Worm (Caenorhabditis elegans) whole organism, young adult: ENCODE results near the gene F32D8.14.

Source experiments
- B0336.3 ChIP-seq: fragments of 200-800 bp; sonication (Bioruptor generic); IDR thresholded peaks from 2 replicates; pipeline ENCODE4 v1.3.6; 2022; ENCODE audit warnings: missing genetic modification characterization, missing compliant biosample characterization
- C06A6.2 ChIP-seq: fragments of 200-800 bp; sonication (Bioruptor generic); conservative IDR thresholded peaks from 2 replicates; pipeline ENCODE4 v1.3.6; 2022; ENCODE audit warnings: missing genetic modification characterization, missing compliant biosample characterization
- F22D6.2 ChIP-seq: sonication (generic microtip); optimal IDR thresholded peaks from 2 replicates; lab custom pipeline; 2016; ENCODE audit warnings: mild to moderate bottlenecking, missing genetic modification characterization, missing compliant biosample characterization
- F39B2.1 ChIP-seq: fragments of 200-800 bp; sonication (Bioruptor generic); IDR thresholded peaks from 2 replicates; pipeline ENCODE4 v1.3.6; 2022; ENCODE audit warnings: missing genetic modification reagents, missing genetic modification characterization, missing compliant biosample characterization
- F57A8.1 ChIP-seq: fragments of 200-800 bp; sonication (Bioruptor generic); optimal IDR thresholded peaks from 2 replicates; lab custom pipeline; 2018; ENCODE audit warnings: mild to moderate bottlenecking, missing genetic modification characterization, moderate library complexity, missing compliant biosample characterization
- F57C9.4 ChIP-seq: sonication (generic microtip); optimal IDR thresholded peaks from 2 replicates; lab custom pipeline; 2017; ENCODE audit warnings: mild to moderate bottlenecking, missing genetic modification characterization, missing compliant biosample characterization
- T07F8.4 ChIP-seq: sonication (generic microtip); optimal IDR thresholded peaks from 2 replicates; lab custom pipeline; 2016; ENCODE audit warnings: mild to moderate bottlenecking, missing genetic modification characterization, moderate library complexity, missing compliant biosample characterization
- T26A5.8 ChIP-seq: sonication (generic microtip); optimal IDR thresholded peaks from 2 replicates; lab custom pipeline; 2016; ENCODE audit warnings: missing genetic modification characterization, missing compliant biosample characterization
- Y53G8AR.9 ChIP-seq: fragments of 200-800 bp; sonication (Bioruptor generic); conservative IDR thresholded peaks from 2 replicates; pipeline ENCODE4 v1.3.6; 2022; ENCODE audit warnings: missing genetic modification reagents, missing genetic modification characterization, missing compliant biosample characterization
- Y56A3A.18 ChIP-seq: fragments of 200-800 bp; sonication (Bioruptor generic); IDR thresholded peaks from 2 replicates; pipeline ENCODE4 v1.3.6; 2022; ENCODE audit warnings: missing genetic modification reagents, missing genetic modification characterization, missing compliant biosample characterization
- ZK185.1 ChIP-seq: sonication (generic microtip); optimal IDR thresholded peaks from 2 replicates; lab custom pipeline; 2016; ENCODE audit warnings: mild to moderate bottlenecking, missing genetic modification characterization, missing compliant biosample characterization; ENCODE audit not compliant: poor library complexity, severe bottlenecking
- akir-1 ChIP-seq: fragments of 200-800 bp; sonication (Bioruptor generic); optimal IDR thresholded peaks from 2 replicates; lab custom pipeline; 2018; ENCODE audit warnings: mild to moderate bottlenecking, missing genetic modification characterization, moderate library complexity, missing compliant biosample characterization
- ama-1 ChIP-seq, 3 experiments: fragments of 150-350 bp in 1 of 3; sonication (generic microtip) in 2 of 3; optimal IDR thresholded peaks; 2 replicates each; lab custom pipeline; 2014 to 2018; ENCODE audit warnings: missing biosample characterization in 2 of 3, missing genetic modification characterization in 2 of 3, missing genetic modification reagents in 2 of 3
- ccch-3 ChIP-seq: fragments of 200-800 bp; sonication (Bioruptor generic); optimal IDR thresholded peaks from 2 replicates; lab custom pipeline; 2018; ENCODE audit warnings: mild to moderate bottlenecking, missing genetic modification characterization, missing compliant biosample characterization
- cebp-1 ChIP-seq, 2 experiments: fragments of 200-800 bp in 1 of 2; sonication (Bioruptor generic) in 1 of 2; sonication (generic microtip) in 1 of 2; IDR thresholded peaks in 1 of 2; optimal IDR thresholded peaks in 1 of 2; 2 replicates each; pipeline versions ENCODE4 v1.3.6 to Lab custom; 2017 to 2022; ENCODE audit warnings: missing compliant biosample characterization in 2 of 2, missing genetic modification characterization in 2 of 2, mild to moderate bottlenecking in 1 of 2, missing genetic modification reagents in 1 of 2, moderate library complexity in 1 of 2
- cebp-2 ChIP-seq: fragments of 200-800 bp; sonication (Bioruptor generic); IDR thresholded peaks from 2 replicates; pipeline ENCODE4 v1.3.6; 2022; ENCODE audit warnings: missing genetic modification characterization, missing compliant biosample characterization
- ceh-27 ChIP-seq: fragments of 200-800 bp; sonication (Bioruptor generic); optimal IDR thresholded peaks from 2 replicates; lab custom pipeline; 2018; ENCODE audit warnings: mild to moderate bottlenecking, missing genetic modification characterization, moderate library complexity, missing compliant biosample characterization
- ceh-40 ChIP-seq: fragments of 200-800 bp; sonication (Bioruptor generic); IDR thresholded peaks from 2 replicates; pipeline ENCODE4 v1.3.6; 2022; ENCODE audit warnings: missing genetic modification characterization, missing compliant biosample characterization
- ceh-58 ChIP-seq: fragments of 200-800 bp; sonication (Bioruptor generic); IDR thresholded peaks from 2 replicates; pipeline ENCODE4 v1.3.6; 2022; ENCODE audit warnings: missing genetic modification characterization, missing compliant biosample characterization
- ceh-79 ChIP-seq: sonication (generic microtip); optimal IDR thresholded peaks from 2 replicates; lab custom pipeline; 2017; ENCODE audit warnings: mild to moderate bottlenecking, missing genetic modification characterization, missing compliant biosample characterization
- chd-7 ChIP-seq: sonication (generic microtip); optimal IDR thresholded peaks from 2 replicates; lab custom pipeline; 2016; ENCODE audit warnings: mild to moderate bottlenecking, missing genetic modification characterization, moderate library complexity, missing compliant biosample characterization
- ets-4 ChIP-seq: fragments of 200-800 bp; sonication (Bioruptor generic); optimal IDR thresholded peaks from 2 replicates; lab custom pipeline; 2018; ENCODE audit warnings: mild to moderate bottlenecking, missing genetic modification characterization, missing compliant biosample characterization
- fkh-3 ChIP-seq: sonication (generic microtip); optimal IDR thresholded peaks from 2 replicates; lab custom pipeline; 2016; ENCODE audit warnings: mild to moderate bottlenecking, missing genetic modification characterization, missing compliant biosample characterization
- hrde-1 ChIP-seq: sonication (generic microtip); optimal IDR thresholded peaks from 2 replicates; lab custom pipeline; 2016; ENCODE audit warnings: missing genetic modification characterization, mild to moderate bottlenecking, missing compliant biosample characterization, moderate library complexity, missing genotype, missing genetic modification reagents, borderline replicate concordance
- lag-1 ChIP-seq: fragments of 200-800 bp; sonication (Bioruptor generic); IDR thresholded peaks from 2 replicates; pipeline ENCODE4 v1.3.6; 2022; ENCODE audit warnings: missing genetic modification reagents, missing genetic modification characterization, missing compliant biosample characterization
- let-526 ChIP-seq: fragments of 200-800 bp; sonication (Bioruptor generic); IDR thresholded peaks from 2 replicates; pipeline ENCODE4 v1.3.6; 2022; ENCODE audit warnings: missing genetic modification reagents, missing genetic modification characterization, missing compliant biosample characterization
- let-607 ChIP-seq, 2 experiments: fragments of 200-800 bp in 1 of 2; sonication (Bioruptor generic) in 1 of 2; sonication (generic microtip) in 1 of 2; optimal IDR thresholded peaks; 2 replicates each; lab custom pipeline; 2016 to 2018; ENCODE audit warnings: mild to moderate bottlenecking in 2 of 2, missing compliant biosample characterization in 2 of 2, missing genetic modification characterization in 2 of 2, moderate library complexity in 2 of 2, missing genotype in 1 of 2
- lin-35 ChIP-seq, 3 experiments: fragments of 150-350 bp in 2 of 3; sonication (generic microtip) in 1 of 3; optimal IDR thresholded peaks; 2 replicates each; lab custom pipeline; 2014 to 2018; ENCODE audit warnings: missing biosample characterization in 3 of 3, missing genetic modification characterization in 3 of 3, missing genetic modification reagents in 3 of 3
- lin-54 ChIP-seq: fragments of 200-800 bp; sonication (Bioruptor generic); optimal IDR thresholded peaks from 2 replicates; lab custom pipeline; 2018; ENCODE audit warnings: mild to moderate bottlenecking, missing genetic modification characterization, missing compliant biosample characterization
- lsl-1 ChIP-seq: fragments of 200-800 bp; sonication (Bioruptor generic); optimal IDR thresholded peaks from 2 replicates; lab custom pipeline; 2018; ENCODE audit warnings: mild to moderate bottlenecking, missing genetic modification characterization, moderate library complexity, missing compliant biosample characterization
- madf-10 ChIP-seq: sonication (generic microtip); optimal IDR thresholded peaks from 2 replicates; lab custom pipeline; 2016; ENCODE audit warnings: mild to moderate bottlenecking, missing genetic modification characterization, missing compliant biosample characterization
- madf-3 ChIP-seq: fragments of 200-800 bp; sonication (Bioruptor generic); IDR thresholded peaks from 2 replicates; pipeline ENCODE4 v1.3.6; 2022; ENCODE audit warnings: missing genetic modification reagents, missing genetic modification characterization, missing compliant biosample characterization
- madf-6 ChIP-seq: fragments of 200-800 bp; sonication (Bioruptor generic); IDR thresholded peaks from 2 replicates; pipeline ENCODE4 v1.3.6; 2022; ENCODE audit warnings: missing genetic modification reagents, missing genetic modification characterization, missing compliant biosample characterization
- mel-28 ChIP-seq: sonication (generic microtip); optimal IDR thresholded peaks from 2 replicates; lab custom pipeline; 2016; ENCODE audit warnings: borderline replicate concordance, mild to moderate bottlenecking, missing genetic modification characterization, missing compliant biosample characterization
- nhr-80 ChIP-seq: sonication (generic microtip); optimal IDR thresholded peaks from 2 replicates; lab custom pipeline; 2016; ENCODE audit warnings: missing genetic modification characterization, missing compliant biosample characterization
- nhr-90 ChIP-seq: sonication (generic microtip); optimal IDR thresholded peaks from 2 replicates; lab custom pipeline; 2016; ENCODE audit warnings: missing genotype, mild to moderate bottlenecking, missing genetic modification characterization, missing compliant biosample characterization
- sdz-38 ChIP-seq: sonication (generic microtip); optimal IDR thresholded peaks from 2 replicates; lab custom pipeline; 2016; ENCODE audit warnings: missing genotype, missing genetic modification characterization, missing compliant biosample characterization
- somi-1 ChIP-seq: fragments of 200-800 bp; sonication (Bioruptor generic); optimal IDR thresholded peaks from 2 replicates; lab custom pipeline; 2018; ENCODE audit warnings: mild to moderate bottlenecking, missing genetic modification characterization, missing compliant biosample characterization
- tbp1 ChIP-seq: fragments of 200-800 bp; sonication (Bioruptor generic); optimal IDR thresholded peaks from 2 replicates; lab custom pipeline; 2018; ENCODE audit warnings: mild to moderate bottlenecking, missing genetic modification characterization, missing compliant biosample characterization
- tlf-1 ChIP-seq: fragments of 200-800 bp; sonication (Bioruptor generic); optimal IDR thresholded peaks from 2 replicates; lab custom pipeline; 2018; ENCODE audit warnings: mild to moderate bottlenecking, missing genetic modification characterization, missing compliant biosample characterization
- ztf-26 ChIP-seq: sonication (generic microtip); optimal IDR thresholded peaks from 2 replicates; lab custom pipeline; 2017; ENCODE audit warnings: missing genetic modification characterization, missing compliant biosample characterization
- ztf-3 ChIP-seq: fragments of 200-800 bp; sonication (Bioruptor generic); optimal IDR thresholded peaks from 2 replicates; lab custom pipeline; 2018; ENCODE audit warnings: mild to moderate bottlenecking, missing genetic modification characterization, missing compliant biosample characterization

F32D8.14 gene

ce11 chrV:10940571-10940991 is 46.0 kb upstream of the F32D8.14 start (continued):
- 0 out of 2 replicates have a peak, but pooled peaks have one; percentile 5 for TF ChIP-seq let-526
- peak in 1 of 2 experiments; percentile 53 for TF ChIP-seq let-607 (tag; optimal IDR thresholded peaks at IDR 0.05; lab: Kevin White, UChicago)
- peak; percentile 52 for TF ChIP-seq ceh-27 (GFP tag; lab: Kevin White, UChicago)

- TF ChIP-seq T26A5.8 (no peak), lin-35 (GFP tag; optimal IDR thresholded peaks at IDR 0.05; lab: Kevin White, UChicago) (no peak), Y56A3A.18 (no peak), ztf-26 (tag; lab: Kevin White, UChicago) (no peak), tbp1 (no peak), T07F8.4 (tag; lab: Kevin White, UChicago) (no peak), akir-1 (GFP tag; lab: Kevin White, UChicago) (no peak), Y53G8AR.9 (GFP tag; lab: Robert Waterston, UW) (no peak), hrde-1 (tag; lab: Kevin White, UChicago) (no peak), F57C9.4 (tag; lab: Kevin White, UChicago) (no peak), ceh-40 (GFP tag; lab: Robert Waterston, UW) (no peak), ztf-3 (no peak), fkh-3 (tag; lab: Kevin White, UChicago) (no peak)
Observed at ce11 chrV:10939990-10940570, 45.5 kb upstream of the F32D8.14 start.

ce11 chrV:10938739-10939138 is 44.2 kb upstream of the F32D8.14 start, which contains the start of gene F17C11.11:
Gene F17C11.11 (minus strand): TSS chrV:10938817.
- TF ChIP-seq ceh-58 (GFP tag; lab: Robert Waterston, UW): no peak
- peak; percentile 22 for TF ChIP-seq ZK185.1 (tag; lab: Kevin White, UChicago)
- 0 out of 2 replicates have a peak, but pooled peaks have one; percentile 19 for TF ChIP-seq B0336.3 (GFP tag; lab: Robert Waterston, UW)
- TF ChIP-seq let-607 (tag; optimal IDR thresholded peaks at IDR 0.05; lab: Kevin White, UChicago): no peak
- peak; percentile 80 for TF ChIP-seq nhr-80 (tag; lab: Kevin White, UChicago)
- TF ChIP-seq chd-7 (tag; lab: Kevin White, UChicago): peak; percentile 20
- TF ChIP-seq tlf-1: no peak
- TF ChIP-seq cebp-1 (GFP tag; IDR thresholded peaks at IDR 0.05; lab: Robert Waterston, UW): peak; percentile 95
- peak; percentile 99 for TF ChIP-seq cebp-1 (tag; optimal IDR thresholded peaks at IDR 0.05; lab: Kevin White, UChicago)
- TF ChIP-seq sdz-38 (tag; lab: Kevin White, UChicago): no peak
- TF ChIP-seq lin-54: no peak

ce11 chrV:10937294-10937693 is 42.7 kb upstream of the F32D8.14 start:
- TF ChIP-seq somi-1 (GFP tag; lab: Kevin White, UChicago): peak; percentile 50
- no peak for TF ChIP-seq madf-3 (GFP tag; lab: Robert Waterston, UW)
- no peak for TF ChIP-seq T07F8.4 (tag; lab: Kevin White, UChicago)
- no peak for TF ChIP-seq F22D6.2 (tag; lab: Kevin White, UChicago)
- peak; percentile 37 for TF ChIP-seq ama-1 (optimal IDR thresholded peaks at IDR 0.05; lab: Kevin White, UChicago)
- peak in 1 of 2 experiments; percentile 10 for TF ChIP-seq ama-1 (GFP tag; optimal IDR thresholded peaks at IDR 0.05; lab: Kevin White, UChicago)
- no peak for TF ChIP-seq ceh-79 (tag; lab: Kevin White, UChicago)
- no peak for TF ChIP-seq lin-54
- TF ChIP-seq F39B2.1 (GFP tag; lab: Robert Waterston, UW): no peak
- peak; percentile 33 for TF ChIP-seq C06A6.2 (GFP tag; lab: Robert Waterston, UW)
- no peak for TF ChIP-seq madf-10 (tag; lab: Kevin White, UChicago)
- TF ChIP-seq mel-28 (tag; lab: Kevin White, UChicago): no peak
- no peak for TF ChIP-seq madf-6
- peak; percentile 2 for TF ChIP-seq tbp1
- TF ChIP-seq lin-35 (GFP tag; optimal IDR thresholded peaks at IDR 0.05; lab: Kevin White, UChicago): peak in 1 of 3 experiments; percentile 52
- no peak for TF ChIP-seq lsl-1 (GFP tag; lab: Kevin White, UChicago)
- TF ChIP-seq lag-1: no peak
- TF ChIP-seq ztf-3: no peak
- no peak for TF ChIP-seq F57A8.1 (GFP tag; lab: Kevin White, UChicago)
- TF ChIP-seq ets-4 (GFP tag; lab: Kevin White, UChicago): no peak
- TF ChIP-seq cebp-2: no peak
- TF ChIP-seq nhr-90 (tag; lab: Kevin White, UChicago): peak; percentile 4
- TF ChIP-seq ccch-3: no peak
